Fruit fly (Drosophila melanogaster) whole organism, embryonic: Measurements from ENCODE around the gene CG3165.

ENCODE experiments used
- ATbp ChIP-seq: fragments of 200-800 bp; sonication (Bioruptor generic); optimal IDR thresholded peaks from 2 replicates; lab custom pipeline; 2017; ENCODE audit warnings: missing biosample characterization, mild to moderate bottlenecking, missing genetic modification characterization, missing genetic modification reagents
- Ada2b ChIP-seq: fragments of 200-800 bp; sonication (Bioruptor generic); IDR thresholded peaks from 2 replicates; pipeline ENCODE4 v1.3.6; 2022; ENCODE audit warnings: missing biosample characterization, missing genetic modification characterization
- Aef1 ChIP-seq: fragments of 200-800 bp; sonication (Bioruptor generic); IDR thresholded peaks from 3 replicates; pipeline ENCODE4 v1.3.6; 2022; ENCODE audit warnings: missing biosample characterization, missing genetic modification characterization
- Atf3 ChIP-seq: fragments of 200-800 bp; sonication (Bioruptor generic); optimal IDR thresholded peaks from 3 replicates; lab custom pipeline; 2016; ENCODE audit warnings: missing biosample characterization, missing genetic modification characterization
- CG10209 ChIP-seq: fragments of 200-800 bp; sonication (Bioruptor generic); optimal IDR thresholded peaks from 3 replicates; lab custom pipeline; 2017; ENCODE audit warnings: missing biosample characterization, mild to moderate bottlenecking, missing genetic modification characterization, missing genetic modification reagents
- CG10431 ChIP-seq: fragments of 200-800 bp; sonication (Bioruptor generic); optimal IDR thresholded peaks from 3 replicates; lab custom pipeline; 2018; ENCODE audit warnings: missing biosample characterization, mild to moderate bottlenecking, missing genetic modification characterization
- CG11085 ChIP-seq: fragments of 200-800 bp; sonication (Bioruptor generic); IDR thresholded peaks from 2 replicates; pipeline ENCODE4 v1.3.6; 2022; ENCODE audit warnings: missing biosample characterization, missing genetic modification characterization
- CG12155 ChIP-seq: fragments of 200-800 bp; sonication (Bioruptor generic); optimal IDR thresholded peaks from 3 replicates; lab custom pipeline; 2016; ENCODE audit warnings: missing biosample characterization, missing genetic modification characterization
- CG17568 ChIP-seq: fragments of 200-800 bp; sonication (Bioruptor generic); optimal IDR thresholded peaks from 2 replicates; lab custom pipeline; 2018; ENCODE audit warnings: missing biosample characterization, mild to moderate bottlenecking, missing genetic modification characterization, moderate library complexity
- CG18476 ChIP-seq: fragments of 200-800 bp; sonication (Bioruptor generic); optimal IDR thresholded peaks from 2 replicates; lab custom pipeline; 2016; ENCODE audit warnings: missing biosample characterization, mild to moderate bottlenecking, missing genetic modification characterization
- CG2678 ChIP-seq: fragments of 200-800 bp; sonication (Bioruptor generic); optimal IDR thresholded peaks from 3 replicates; lab custom pipeline; 2019; ENCODE audit warnings: missing biosample characterization, mild to moderate bottlenecking, missing genetic modification characterization, moderate library complexity
- CG2712 ChIP-seq: fragments of 200-800 bp; optimal IDR thresholded peaks from 3 replicates; lab custom pipeline; 2019; ENCODE audit warnings: missing biosample characterization, mild to moderate bottlenecking, missing genetic modification characterization, moderate library complexity
- CG2875 ChIP-seq: fragments of 200-800 bp; sonication (Bioruptor generic); optimal IDR thresholded peaks from 2 replicates; lab custom pipeline; 2017; ENCODE audit warnings: missing biosample characterization, mild to moderate bottlenecking, missing genetic modification characterization, missing genetic modification reagents
- CG34422 ChIP-seq: fragments of 200-800 bp; sonication (Bioruptor generic); IDR thresholded peaks from 3 replicates; pipeline ENCODE4 v1.3.6; 2022; ENCODE audit warnings: missing biosample characterization, missing genetic modification characterization
- CG4424 ChIP-seq: fragments of 200-800 bp; sonication (Bioruptor generic); optimal IDR thresholded peaks from 3 replicates; lab custom pipeline; 2016; ENCODE audit warnings: missing biosample characterization, missing genetic modification characterization
- CG5953 ChIP-seq: fragments of 200-800 bp; sonication (Bioruptor generic); IDR thresholded peaks from 2 replicates; pipeline ENCODE4 v1.3.6; 2022; ENCODE audit warnings: missing biosample characterization, missing genetic modification characterization
- CG6791 ChIP-seq: fragments of 200-800 bp; sonication (Bioruptor generic); IDR thresholded peaks from 3 replicates; pipeline ENCODE4 v1.3.6; 2022; ENCODE audit warnings: missing biosample characterization, missing genetic modification characterization; ENCODE audit not compliant: partially characterized antibody
- CG9437 ChIP-seq: fragments of 200-800 bp; sonication (Bioruptor generic); optimal IDR thresholded peaks from 2 replicates; lab custom pipeline; 2018; ENCODE audit warnings: missing biosample characterization, mild to moderate bottlenecking, missing genetic modification characterization
- CG9609 ChIP-seq: fragments of 200-800 bp; sonication (Bioruptor generic); optimal IDR thresholded peaks from 3 replicates; lab custom pipeline; 2016; ENCODE audit warnings: missing biosample characterization, missing genetic modification characterization
- CHES-1-like ChIP-seq: fragments of 200-800 bp; sonication (Bioruptor generic); optimal IDR thresholded peaks from 2 replicates; lab custom pipeline; 2016; ENCODE audit warnings: missing biosample characterization, missing genetic modification characterization
- D19B ChIP-seq: fragments of 200-800 bp; sonication (Bioruptor generic); optimal IDR thresholded peaks from 2 replicates; lab custom pipeline; 2017; ENCODE audit warnings: missing biosample characterization, mild to moderate bottlenecking, missing genetic modification characterization
- Dip2 ChIP-seq: fragments of 200-800 bp; sonication (Bioruptor generic); IDR thresholded peaks from 2 replicates; pipeline ENCODE4 v1.3.6; 2022; ENCODE audit warnings: missing biosample characterization, missing genetic modification characterization
- Dip3 ChIP-seq: fragments of 200-800 bp; sonication (Bioruptor generic); optimal IDR thresholded peaks from 3 replicates; lab custom pipeline; 2016; ENCODE audit warnings: missing biosample characterization, missing genetic modification characterization
- Dref ChIP-seq: fragments of 200-800 bp; sonication (Bioruptor generic); IDR thresholded peaks from 2 replicates; pipeline ENCODE4 v1.3.6; 2022; ENCODE audit warnings: missing biosample characterization, missing genetic modification characterization
- Drgx ChIP-seq: fragments of 200-800 bp; sonication (Bioruptor generic); IDR thresholded peaks from 2 replicates; pipeline ENCODE4 v1.3.6; 2022; ENCODE audit warnings: missing biosample characterization, missing genetic modification characterization
- Eip74EF ChIP-seq, 2 experiments: fragments of 200-800 bp in 1 of 2; fragments of >200 bp in 1 of 2; sonication (Bioruptor generic) in 1 of 2; optimal IDR thresholded peaks; 2 replicates each; lab custom pipeline; 2017 to 2019; ENCODE audit warnings: missing biosample characterization in 2 of 2, missing genetic modification characterization in 2 of 2, mild to moderate bottlenecking in 1 of 2, moderate library complexity in 1 of 2
- Fer3 ChIP-seq: fragments of 200-800 bp; sonication (Bioruptor generic); optimal IDR thresholded peaks from 2 replicates; lab custom pipeline; 2018; ENCODE audit warnings: missing biosample characterization, mild to moderate bottlenecking, missing genetic modification characterization, moderate library complexity
- HHEX ChIP-seq: fragments of 200-800 bp; sonication (Bioruptor generic); optimal IDR thresholded peaks from 3 replicates; lab custom pipeline; 2017; ENCODE audit warnings: missing biosample characterization, mild to moderate bottlenecking, missing genetic modification characterization, missing genetic modification reagents
- Hr39 ChIP-seq: fragments of >200 bp; optimal IDR thresholded peaks from 2 replicates; lab custom pipeline; 2017
- Hsf ChIP-seq: fragments of 200-800 bp; sonication (Bioruptor generic); optimal IDR thresholded peaks from 3 replicates; lab custom pipeline; 2016; ENCODE audit warnings: missing biosample characterization, missing genetic modification characterization
- Mes4 ChIP-seq: fragments of 200-800 bp; sonication (Bioruptor generic); optimal IDR thresholded peaks from 2 replicates; lab custom pipeline; 2016; ENCODE audit warnings: missing biosample characterization, missing genetic modification characterization
- Myb ChIP-seq: fragments of 200-800 bp; sonication (Bioruptor generic); optimal IDR thresholded peaks from 2 replicates; lab custom pipeline; 2016; ENCODE audit warnings: missing biosample characterization, missing genetic modification characterization
- NC2α ChIP-seq: fragments of 200-800 bp; sonication (Bioruptor generic); optimal IDR thresholded peaks from 2 replicates; lab custom pipeline; 2016; ENCODE audit warnings: missing biosample characterization, missing genetic modification characterization
- Sox100B ChIP-seq: fragments of 200-800 bp; sonication (Bioruptor generic); optimal IDR thresholded peaks from 3 replicates; lab custom pipeline; 2018; ENCODE audit warnings: missing biosample characterization, mild to moderate bottlenecking, missing genetic modification characterization
- Spps ChIP-seq: fragments of 200-800 bp; sonication (Bioruptor generic); optimal IDR thresholded peaks from 2 replicates; lab custom pipeline; 2018; ENCODE audit warnings: missing biosample characterization, mild to moderate bottlenecking, missing genetic modification characterization
- aop ChIP-seq: fragments of 200-800 bp; sonication (Bioruptor generic); IDR thresholded peaks from 2 replicates; pipeline ENCODE4 v1.3.6; 2022; ENCODE audit warnings: missing biosample characterization, missing genetic modification characterization
- cas ChIP-seq: fragments of 200-800 bp; sonication (Bioruptor generic); IDR thresholded peaks from 2 replicates; pipeline ENCODE4 v1.3.6; 2022; ENCODE audit warnings: missing biosample characterization, missing genetic modification characterization
- corto ChIP-seq: fragments of 200-800 bp; sonication (Bioruptor generic); optimal IDR thresholded peaks from 2 replicates; lab custom pipeline; 2016; ENCODE audit warnings: missing biosample characterization, mild to moderate bottlenecking, missing genetic modification characterization, moderate library complexity
- croc ChIP-seq: fragments of 200-800 bp; sonication (Bioruptor generic); conservative IDR thresholded peaks from 3 replicates; pipeline ENCODE4 v1.3.6; 2022; ENCODE audit warnings: missing biosample characterization, missing genetic modification characterization
- ewg ChIP-seq: fragments of 200-800 bp; sonication (Bioruptor generic); optimal IDR thresholded peaks from 3 replicates; lab custom pipeline; 2017; ENCODE audit warnings: mild to moderate bottlenecking, missing biosample characterization, missing genetic modification reagents, missing genetic modification characterization
- gce ChIP-seq: fragments of 200-800 bp; sonication (Bioruptor generic); IDR thresholded peaks from 3 replicates; pipeline ENCODE4 v1.3.6; 2022; ENCODE audit warnings: missing biosample characterization, missing genetic modification characterization
- lbe ChIP-seq: fragments of 200-800 bp; sonication (Bioruptor generic); optimal IDR thresholded peaks from 2 replicates; lab custom pipeline; 2016; ENCODE audit warnings: missing biosample characterization, mild to moderate bottlenecking, missing genetic modification characterization
- nom ChIP-seq: fragments of 200-800 bp; sonication (Bioruptor generic); optimal IDR thresholded peaks from 2 replicates; lab custom pipeline; 2017; ENCODE audit warnings: missing biosample characterization, missing genetic modification characterization, mild to moderate bottlenecking, moderate library complexity, missing genetic modification reagents
- pnt ChIP-seq: fragments of 200-800 bp; sonication (Bioruptor generic); optimal IDR thresholded peaks from 3 replicates; lab custom pipeline; 2016; ENCODE audit warnings: missing biosample characterization, missing genetic modification characterization
- rib ChIP-seq: fragments of 200-800 bp; sonication (Bioruptor generic); IDR thresholded peaks from 2 replicates; pipeline ENCODE4 v1.3.6; 2022; ENCODE audit warnings: missing biosample characterization, missing genetic modification characterization
- salm ChIP-seq: fragments of 200-800 bp; sonication (Bioruptor generic); optimal IDR thresholded peaks from 2 replicates; lab custom pipeline; 2018; ENCODE audit warnings: missing biosample characterization, mild to moderate bottlenecking, missing genetic modification characterization
- sc ChIP-seq, 3 experiments: fragments of >200 bp in 2 of 3; fragments of 200-800 bp in 1 of 3; sonication (Bioruptor generic) in 1 of 3; optimal IDR thresholded peaks; 2 replicates in 2 of 3; 3 replicates in 1 of 3; lab custom pipeline; 2017; ENCODE audit warnings: mild to moderate bottlenecking in 1 of 3, missing biosample characterization in 1 of 3, missing genetic modification characterization in 1 of 3, missing genetic modification reagents in 1 of 3
- sqz ChIP-seq: fragments of 200-800 bp; sonication (Bioruptor generic); optimal IDR thresholded peaks from 3 replicates; lab custom pipeline; 2018; ENCODE audit warnings: missing biosample characterization, mild to moderate bottlenecking, missing genetic modification characterization
- stwl ChIP-seq: fragments of 200-800 bp; sonication (Bioruptor generic); optimal IDR thresholded peaks from 3 replicates; lab custom pipeline; 2018; ENCODE audit warnings: missing biosample characterization, mild to moderate bottlenecking, missing genetic modification characterization, moderate library complexity
- trh ChIP-seq: fragments of 200-800 bp; sonication (Bioruptor generic); optimal IDR thresholded peaks from 2 replicates; lab custom pipeline; 2016; ENCODE audit warnings: missing biosample characterization, missing genetic modification characterization
- usp ChIP-seq: fragments of >200 bp; optimal IDR thresholded peaks from 2 replicates; lab custom pipeline; 2017; ENCODE audit warnings: missing biosample characterization, missing genetic modification characterization

CG3165 gene

dm6 chr2L:3003399-3003798 lies 26.5 kb downstream of the CG3165 start (continued):
- TF ChIP-seq Spps (no peak), HHEX (peak; percentile 55), ATbp (GFP tag; lab: Kevin White, UChicago) (peak; percentile 85), trh (GFP tag; lab: Kevin White, UChicago) (no peak), NC2α (GFP tag; lab: Kevin White, UChicago) (no peak), nom (GFP tag; lab: Kevin White, UChicago) (no peak), CG5953 (GFP tag; lab: Robert Waterston, UW) (peak; percentile 62), Mes4 (no peak), sc (optimal IDR thresholded peaks at IDR 0.05; lab: Kevin White, UChicago) (no peak), sc (GFP tag; optimal IDR thresholded peaks at IDR 0.05; lab: Kevin White, UChicago) (peak; percentile 8), Atf3 (GFP tag; lab: Kevin White, UChicago) (no peak), Myb (GFP tag; lab: Kevin White, UChicago) (no peak), Dref (no peak), Dip3 (GFP tag; lab: Kevin White, UChicago) (no peak), CG6791 (no peak), CG2678 (tag; lab: Kevin White, UChicago) (peak; percentile 78), cas (GFP tag; lab: Robert Waterston, UW) (no peak), CG10209 (GFP tag; lab: Kevin White, UChicago) (peak; percentile 40), CHES-1-like (GFP tag; lab: Kevin White, UChicago) (no peak), CG9437 (GFP tag; lab: Kevin White, UChicago) (peak; percentile 40), stwl (tag; lab: Kevin White, UChicago) (no peak), salm (tag; lab: Kevin White, UChicago) (peak; percentile 11), croc (GFP tag; lab: Robert Waterston, UW) (no peak), Drgx (GFP tag; lab: Robert Waterston, UW) (peak; percentile 76), gce (0 out of 3 replicates have a peak, but pooled peaks have one; percentile 37), D19B (no peak), Hr39 (lab: Kevin White, UChicago) (no peak), corto (no peak), Hsf (GFP tag; lab: Kevin White, UChicago) (no peak), Ada2b (peak; percentile 47; the same call in 1 of the 2 replicates), rib (no peak), pnt (no peak), CG11085 (GFP tag; lab: Robert Waterston, UW) (no peak), Eip74EF (GFP tag; optimal IDR thresholded peaks at IDR 0.05; lab: Kevin White, UChicago) (peak in 1 of 2 experiments; percentile 74), CG18476 (GFP tag; lab: Kevin White, UChicago) (peak; percentile 4), Sox100B (GFP tag; lab: Kevin White, UChicago) (peak; percentile 75), CG17568 (GFP tag; lab: Kevin White, UChicago) (peak; percentile 40), Aef1 (0 out of 3 replicates have a peak, but pooled peaks have one; percentile 29), usp (GFP tag; lab: Kevin White, UChicago) (no peak), CG10431 (GFP tag; lab: Kevin White, UChicago) (no peak), ewg (GFP tag; lab: Kevin White, UChicago) (peak; percentile 49), CG2875 (GFP tag; lab: Kevin White, UChicago) (peak; percentile 70), lbe (GFP tag; lab: Kevin White, UChicago) (no peak), aop (GFP tag; lab: Robert Waterston, UW) (no peak), Fer3 (tag; lab: Kevin White, UChicago) (peak; percentile 33), CG12155 (GFP tag; lab: Kevin White, UChicago) (no peak), CG34422 (no peak), CG4424 (GFP tag; lab: Kevin White, UChicago) (no peak), Dip2 (no peak), CG2712 (tag; lab: Kevin White, UChicago) (peak; percentile 65), CG9609 (no peak), sqz (GFP tag; lab: Kevin White, UChicago) (peak; percentile 61)
